Fruit fly (Drosophila melanogaster) whole organism, embryonic: ENCODE measurements around the gene kat80.

Experiments
- B-H1 ChIP-seq: fragments of 200-800 bp; sonication (Bioruptor generic); IDR thresholded peaks from 3 replicates; pipeline ENCODE4 v1.3.6; 2022; ENCODE audit warnings: missing biosample characterization, missing genetic modification characterization
- CG10366 ChIP-seq: fragments of 200-800 bp; sonication (Bioruptor generic); IDR thresholded peaks from 2 replicates; pipeline ENCODE4 v1.3.6; 2022; ENCODE audit warnings: missing biosample characterization, missing genetic modification characterization
- CG12155 ChIP-seq: fragments of 200-800 bp; sonication (Bioruptor generic); optimal IDR thresholded peaks from 3 replicates; lab custom pipeline; 2016; ENCODE audit warnings: missing biosample characterization, missing genetic modification characterization
- CG15011 ChIP-seq: fragments of 200-800 bp; sonication (Bioruptor generic); optimal IDR thresholded peaks from 3 replicates; lab custom pipeline; 2018; ENCODE audit warnings: missing biosample characterization, mild to moderate bottlenecking, missing genetic modification characterization
- CG1603 ChIP-seq: fragments of 200-800 bp; sonication (Bioruptor generic); optimal IDR thresholded peaks from 2 replicates; lab custom pipeline; 2019; ENCODE audit warnings: missing biosample characterization, mild to moderate bottlenecking, missing genetic modification characterization, moderate library complexity
- CG17829 ChIP-seq: fragments of 200-800 bp; optimal IDR thresholded peaks from 2 replicates; lab custom pipeline; 2019; ENCODE audit warnings: missing biosample characterization, mild to moderate bottlenecking, missing genetic modification characterization, moderate library complexity
- CG17912 ChIP-seq: fragments of 200-800 bp; sonication (Bioruptor generic); optimal IDR thresholded peaks from 2 replicates; lab custom pipeline; 2018; ENCODE audit warnings: missing biosample characterization, mild to moderate bottlenecking, missing genetic modification characterization
- CG1792 ChIP-seq: fragments of 200-800 bp; sonication (Bioruptor generic); optimal IDR thresholded peaks from 2 replicates; lab custom pipeline; 2016; ENCODE audit warnings: missing biosample characterization, missing genetic modification characterization
- CG30020 ChIP-seq: fragments of 200-800 bp; optimal IDR thresholded peaks from 2 replicates; lab custom pipeline; 2019; ENCODE audit warnings: missing biosample characterization, mild to moderate bottlenecking, missing genetic modification characterization, moderate library complexity
- CG4360 ChIP-seq: fragments of 200-800 bp; sonication (Bioruptor generic); IDR thresholded peaks from 2 replicates; pipeline ENCODE4 v1.3.6; 2022; ENCODE audit warnings: missing biosample characterization, missing genetic modification characterization
- CG4730 ChIP-seq: fragments of 200-800 bp; sonication (Bioruptor generic); IDR thresholded peaks from 2 replicates; pipeline ENCODE4 v1.3.6; 2022; ENCODE audit warnings: missing biosample characterization, missing genetic modification characterization
- CG5180 ChIP-seq: fragments of 200-800 bp; sonication (Bioruptor generic); optimal IDR thresholded peaks from 3 replicates; lab custom pipeline; 2017; ENCODE audit warnings: missing biosample characterization, missing genetic modification characterization, mild to moderate bottlenecking, moderate library complexity, missing genetic modification reagents
- CG5245 ChIP-seq: fragments of 200-800 bp; sonication (Bioruptor generic); optimal IDR thresholded peaks from 3 replicates; lab custom pipeline; 2016; ENCODE audit warnings: missing biosample characterization, missing genetic modification characterization
- CG6254 ChIP-seq: fragments of 200-800 bp; sonication (Bioruptor generic); optimal IDR thresholded peaks from 3 replicates; lab custom pipeline; 2017; ENCODE audit warnings: mild to moderate bottlenecking, missing biosample characterization, missing genetic modification reagents, missing genetic modification characterization
- CoRest ChIP-seq: fragments of 200-800 bp; sonication (Bioruptor generic); optimal IDR thresholded peaks from 3 replicates; lab custom pipeline; 2018; ENCODE audit warnings: missing biosample characterization, mild to moderate bottlenecking, missing genetic modification characterization, moderate library complexity
- Dfd ChIP-seq, 2 experiments: fragments of >200 bp; optimal IDR thresholded peaks; 2 replicates each; lab custom pipeline; 2017; ENCODE audit warnings: missing biosample characterization in 2 of 2, missing genetic modification characterization in 2 of 2
- Dip2 ChIP-seq: fragments of 200-800 bp; sonication (Bioruptor generic); IDR thresholded peaks from 2 replicates; pipeline ENCODE4 v1.3.6; 2022; ENCODE audit warnings: missing biosample characterization, missing genetic modification characterization
- Dip3 ChIP-seq: fragments of 200-800 bp; sonication (Bioruptor generic); optimal IDR thresholded peaks from 3 replicates; lab custom pipeline; 2016; ENCODE audit warnings: missing biosample characterization, missing genetic modification characterization
- HLH4C ChIP-seq: fragments of 200-800 bp; sonication (Bioruptor generic); IDR thresholded peaks from 3 replicates; pipeline ENCODE4 v1.3.6; 2022; ENCODE audit warnings: missing biosample characterization, missing genetic modification characterization; ENCODE audit not compliant: partially characterized antibody
- HLHmδ ChIP-seq: fragments of 200-800 bp; sonication (Bioruptor generic); optimal IDR thresholded peaks from 2 replicates; lab custom pipeline; 2018; ENCODE audit warnings: missing biosample characterization, mild to moderate bottlenecking, missing genetic modification characterization, moderate library complexity
- HmgZ ChIP-seq: fragments of 200-800 bp; sonication (Bioruptor generic); optimal IDR thresholded peaks from 2 replicates; lab custom pipeline; 2018; ENCODE audit warnings: missing biosample characterization, mild to moderate bottlenecking, missing genetic modification characterization
- Hr3 ChIP-seq: fragments of 200-800 bp; sonication (Bioruptor generic); optimal IDR thresholded peaks from 3 replicates; lab custom pipeline; 2016; ENCODE audit warnings: missing biosample characterization, missing genetic modification characterization
- Hr78 ChIP-seq, 2 experiments: fragments of 200-800 bp in 1 of 2; fragments of >200 bp in 1 of 2; sonication (Bioruptor generic) in 1 of 2; optimal IDR thresholded peaks; 2 replicates each; lab custom pipeline; 2017 to 2019; ENCODE audit warnings: missing biosample characterization in 2 of 2, missing genetic modification characterization in 2 of 2, mild to moderate bottlenecking in 1 of 2, moderate library complexity in 1 of 2
- MTF-1 ChIP-seq: fragments of 200-800 bp; sonication (Bioruptor generic); optimal IDR thresholded peaks from 2 replicates; lab custom pipeline; 2018; ENCODE audit warnings: missing biosample characterization, mild to moderate bottlenecking, missing genetic modification characterization, borderline replicate concordance
- Mes4 ChIP-seq: fragments of 200-800 bp; sonication (Bioruptor generic); optimal IDR thresholded peaks from 2 replicates; lab custom pipeline; 2016; ENCODE audit warnings: missing biosample characterization, missing genetic modification characterization
- Trl ChIP-seq, 3 experiments: fragments of >200 bp in 2 of 3; fragments of 200-800 bp in 1 of 3; sonication (Bioruptor generic) in 1 of 3; optimal IDR thresholded peaks; 2 replicates in 1 of 3; 3 replicates in 2 of 3; lab custom pipeline; 2016 to 2017; ENCODE audit warnings: missing biosample characterization in 1 of 3, missing genetic modification characterization in 1 of 3
- Vsx1 ChIP-seq: fragments of 200-800 bp; sonication (Bioruptor generic); optimal IDR thresholded peaks from 2 replicates; lab custom pipeline; 2017; ENCODE audit warnings: missing biosample characterization, mild to moderate bottlenecking, missing genetic modification characterization, missing genetic modification reagents
- ab ChIP-seq: fragments of 200-800 bp; sonication (Bioruptor generic); optimal IDR thresholded peaks from 2 replicates; lab custom pipeline; 2016; ENCODE audit warnings: missing biosample characterization, missing genetic modification characterization
- ac ChIP-seq: fragments of 200-800 bp; sonication (Bioruptor generic); optimal IDR thresholded peaks from 3 replicates; lab custom pipeline; 2017; ENCODE audit warnings: missing biosample characterization, mild to moderate bottlenecking, missing genetic modification characterization
- bab2 ChIP-seq: fragments of 200-800 bp; sonication (Bioruptor generic); optimal IDR thresholded peaks from 2 replicates; lab custom pipeline; 2016; ENCODE audit warnings: missing biosample characterization, missing genetic modification characterization
- br ChIP-seq: fragments of >200 bp; optimal IDR thresholded peaks from 2 replicates; lab custom pipeline; 2017
- cad ChIP-seq: fragments of >200 bp; optimal IDR thresholded peaks from 2 replicates; lab custom pipeline; 2017; ENCODE audit warnings: missing biosample characterization, missing genetic modification characterization
- chm ChIP-seq: fragments of 200-800 bp; sonication (Bioruptor generic); IDR thresholded peaks from 2 replicates; pipeline ENCODE4 v1.3.6; 2022; ENCODE audit warnings: missing biosample characterization, missing genetic modification characterization
- danr ChIP-seq: fragments of 200-800 bp; sonication (Bioruptor generic); IDR thresholded peaks from 2 replicates; pipeline ENCODE4 v1.3.6; 2022; ENCODE audit warnings: missing biosample characterization, missing genetic modification characterization
- dmrt99B ChIP-seq: fragments of 200-800 bp; sonication (Bioruptor generic); optimal IDR thresholded peaks from 2 replicates; lab custom pipeline; 2018; ENCODE audit warnings: missing biosample characterization, mild to moderate bottlenecking, missing genetic modification characterization, moderate library complexity
- esg ChIP-seq: fragments of 200-800 bp; sonication (Bioruptor generic); conservative IDR thresholded peaks from 2 replicates; pipeline ENCODE4 v1.3.6; 2022; ENCODE audit warnings: missing biosample characterization, missing genetic modification characterization
- gem ChIP-seq: fragments of 200-800 bp; sonication (Bioruptor generic); optimal IDR thresholded peaks from 2 replicates; lab custom pipeline; 2019; ENCODE audit warnings: missing biosample characterization, mild to moderate bottlenecking, missing genetic modification characterization, moderate library complexity
- insv ChIP-seq, 2 experiments: fragments of 200-800 bp; sonication (Bioruptor generic); optimal IDR thresholded peaks; 3 replicates each; lab custom pipeline; 2016 to 2018; ENCODE audit warnings: missing biosample characterization in 2 of 2, missing genetic modification characterization in 2 of 2
- kah ChIP-seq: fragments of 200-800 bp; sonication (Bioruptor generic); optimal IDR thresholded peaks from 2 replicates; lab custom pipeline; 2018; ENCODE audit warnings: missing biosample characterization, mild to moderate bottlenecking, missing genetic modification characterization
- klu ChIP-seq: fragments of 200-800 bp; sonication (Bioruptor generic); IDR thresholded peaks from 2 replicates; pipeline ENCODE4 v1.3.6; 2022; ENCODE audit warnings: missing biosample characterization, missing genetic modification characterization
- luna ChIP-seq: fragments of 200-800 bp; sonication (Bioruptor generic); optimal IDR thresholded peaks from 2 replicates; lab custom pipeline; 2016; ENCODE audit warnings: missing biosample characterization, missing genetic modification characterization
- row ChIP-seq: fragments of 200-800 bp; sonication (Bioruptor generic); IDR thresholded peaks from 3 replicates; pipeline ENCODE4 v1.3.6; 2022; ENCODE audit warnings: missing biosample characterization, missing genetic modification characterization
- run ChIP-seq: fragments of 200-800 bp; sonication (Bioruptor generic); optimal IDR thresholded peaks from 3 replicates; lab custom pipeline; 2018; ENCODE audit warnings: missing biosample characterization, mild to moderate bottlenecking, missing genetic modification characterization
- scrt ChIP-seq: fragments of 200-800 bp; sonication (Bioruptor generic); optimal IDR thresholded peaks from 2 replicates; lab custom pipeline; 2018; ENCODE audit warnings: missing biosample characterization, mild to moderate bottlenecking, missing genetic modification characterization, moderate library complexity
- so ChIP-seq: fragments of 200-800 bp; sonication (Bioruptor generic); IDR thresholded peaks from 3 replicates; pipeline ENCODE4 v1.3.6; 2022; ENCODE audit warnings: missing biosample characterization, missing genetic modification characterization
- stc ChIP-seq: fragments of 200-800 bp; sonication (Bioruptor generic); IDR thresholded peaks from 2 replicates; pipeline ENCODE4 v1.3.6; 2022; ENCODE audit warnings: missing biosample characterization, missing genetic modification characterization
- tio ChIP-seq: fragments of 200-800 bp; sonication (Bioruptor generic); optimal IDR thresholded peaks from 2 replicates; lab custom pipeline; 2017; ENCODE audit warnings: missing biosample characterization, missing genetic modification characterization, inconsistent platforms
- vfl ChIP-seq: fragments of 200-800 bp; sonication (Bioruptor generic); optimal IDR thresholded peaks from 2 replicates; lab custom pipeline; 2016; ENCODE audit warnings: missing biosample characterization, missing genetic modification characterization
- zen ChIP-seq: fragments of 200-800 bp; sonication (Bioruptor generic); optimal IDR thresholded peaks from 3 replicates; lab custom pipeline; 2018; ENCODE audit warnings: missing biosample characterization, mild to moderate bottlenecking, missing genetic modification characterization, moderate library complexity

kat80 gene

dm6 chrX:16296423-16297292 lies 20.7 kb upstream of the kat80 start, which contains the start of gene CG3632 (continued):
- TF ChIP-seq CG5180 (GFP tag; lab: Kevin White, UChicago) (no peak), CG4730 (GFP tag; lab: Robert Waterston, UW) (no peak), CG1792 (peak; percentile 10), CG1603 (peak; percentile 77), CG15011 (no peak), CG12155 (GFP tag; lab: Kevin White, UChicago) (peak; percentile 53), esg (GFP tag; lab: Robert Waterston, UW) (no peak), chm (no peak), Trl (optimal IDR thresholded peaks at IDR 0.05; lab: Kevin White, UChicago) (no peak), Trl (GFP tag; optimal IDR thresholded peaks at IDR 0.05; lab: Kevin White, UChicago) (peak; percentile 44), dmrt99B (no peak), scrt (no peak), insv (GFP tag; optimal IDR thresholded peaks at IDR 0.05; lab: Kevin White, UChicago) (no peak), cad (GFP tag; lab: Kevin White, UChicago) (no peak), HLHmδ (GFP tag; lab: Kevin White, UChicago) (no peak), CoRest (tag; lab: Kevin White, UChicago) (no peak), luna (GFP tag; lab: Kevin White, UChicago) (peak; percentile 16), stc (GFP tag; lab: Robert Waterston, UW) (no peak), CG4360 (GFP tag; lab: Robert Waterston, UW) (no peak), ac (GFP tag; lab: Kevin White, UChicago) (no peak), vfl (GFP tag; lab: Kevin White, UChicago) (peak; percentile 42), Dip3 (GFP tag; lab: Kevin White, UChicago) (no peak), CG17912 (GFP tag; lab: Kevin White, UChicago) (peak; percentile 67), row (peak; percentile 46), klu (no peak), CG17829 (tag; lab: Kevin White, UChicago) (peak; percentile 8), danr (GFP tag; lab: Robert Waterston, UW) (no peak), Vsx1 (no peak), zen (tag; lab: Kevin White, UChicago) (no peak), br (no peak), CG5245 (GFP tag; lab: Kevin White, UChicago) (no peak), Hr78 (GFP tag; optimal IDR thresholded peaks at IDR 0.05; lab: Kevin White, UChicago) (no peak), CG30020 (tag; lab: Kevin White, UChicago) (peak; percentile 90), HmgZ (peak; percentile 56), Mes4 (GFP tag; lab: Kevin White, UChicago) (no peak), tio (GFP tag; lab: Kevin White, UChicago) (no peak), ab (GFP tag; lab: Kevin White, UChicago) (no peak), Dip2 (no peak), run (tag; lab: Kevin White, UChicago) (no peak), Hr3 (GFP tag; lab: Kevin White, UChicago) (no peak), kah (GFP tag; lab: Kevin White, UChicago) (no peak), CG6254 (GFP tag; lab: Kevin White, UChicago) (no peak), MTF-1 (GFP tag; lab: Kevin White, UChicago) (no peak), CG10366 (GFP tag; lab: Robert Waterston, UW) (0 out of 2 replicates have a peak, but pooled peaks have one; percentile 20), gem (tag; lab: Kevin White, UChicago) (no peak), Dfd (GFP tag; optimal IDR thresholded peaks at IDR 0.05; lab: Kevin White, UChicago) (no peak), B-H1 (GFP tag; lab: Robert Waterston, UW) (no peak), so (0 out of 3 replicates have a peak, but pooled peaks have one; percentile 11), HLH4C (GFP tag; lab: Robert Waterston, UW) (peak; percentile 88), bab2 (GFP tag; lab: Kevin White, UChicago) (no peak)
